Worm (Caenorhabditis elegans) whole organism, L1 larva: ENCODE results near the gene C07A12.7.

ENCODE experiments used
- C16A3.4 ChIP-seq: fragments of 150-350 bp; optimal IDR thresholded peaks from 2 replicates; lab custom pipeline; 2014; ENCODE audit warnings: missing biosample characterization, missing genetic modification characterization
- C34B4.2 ChIP-seq: sonication (generic microtip); optimal IDR thresholded peaks from 2 replicates; lab custom pipeline; 2017; ENCODE audit warnings: mild to moderate bottlenecking, missing genetic modification characterization, missing compliant biosample characterization
- F16B12.6 ChIP-seq: fragments of 150-350 bp; optimal IDR thresholded peaks from 2 replicates; lab custom pipeline; 2014; ENCODE audit warnings: missing biosample characterization, missing genetic modification characterization
- aha-1 ChIP-seq: fragments of 150-350 bp; optimal IDR thresholded peaks from 2 replicates; lab custom pipeline; 2014; ENCODE audit warnings: missing biosample characterization, missing genetic modification characterization
- ama-1 ChIP-seq: fragments of 150-350 bp; optimal IDR thresholded peaks from 2 replicates; lab custom pipeline; 2014
- blmp-1 ChIP-seq: fragments of 150-350 bp; optimal IDR thresholded peaks from 2 replicates; lab custom pipeline; 2014; ENCODE audit warnings: missing biosample characterization, missing genetic modification characterization
- ceh-63 ChIP-seq: fragments of 200-800 bp; sonication (Bioruptor generic); optimal IDR thresholded peaks from 2 replicates; lab custom pipeline; 2018; ENCODE audit warnings: mild to moderate bottlenecking, missing genetic modification characterization, missing compliant biosample characterization
- ceh-8 ChIP-seq: fragments of 200-800 bp; sonication (Bioruptor generic); optimal IDR thresholded peaks from 2 replicates; lab custom pipeline; 2018; ENCODE audit warnings: mild to moderate bottlenecking, missing genetic modification characterization, moderate library complexity, missing compliant biosample characterization
- ces-1 ChIP-seq: fragments of 150-350 bp; optimal IDR thresholded peaks from 2 replicates; lab custom pipeline; 2014; ENCODE audit warnings: missing biosample characterization, missing genetic modification reagents, missing genetic modification characterization
- dpl-1 ChIP-seq, 3 experiments: fragments of 150-350 bp in 2 of 3; sonication (generic microtip) in 1 of 3; optimal IDR thresholded peaks; 2 replicates each; lab custom pipeline; 2014 to 2017; ENCODE audit warnings: missing biosample characterization in 3 of 3, missing genetic modification characterization in 3 of 3, missing genetic modification reagents in 3 of 3
- efl-1 ChIP-seq, 4 experiments: fragments of 150-350 bp; optimal IDR thresholded peaks in 3 of 4; peaks in 1 of 4; 1 replicate in 1 of 4; 2 replicates in 3 of 4; lab custom pipeline; 2014; ENCODE audit warnings: missing biosample characterization in 2 of 4, missing genetic modification characterization in 2 of 4, missing genetic modification reagents in 2 of 4
- elt-2 ChIP-seq: sonication (generic microtip); optimal IDR thresholded peaks from 2 replicates; lab custom pipeline; 2016; ENCODE audit warnings: missing genetic modification characterization, mild to moderate bottlenecking, inconsistent platforms, missing compliant biosample characterization, missing genetic modification reagents
- elt-3 ChIP-seq, 6 experiments: fragments of 150-350 bp in 1 of 6; sonication (generic microtip); optimal IDR thresholded peaks; 2 replicates each; lab custom pipeline; 2017 to 2018; ENCODE audit warnings: missing biosample characterization in 6 of 6, missing genetic modification characterization in 6 of 6, inconsistent platforms in 1 of 6
- fkh-4 ChIP-seq: sonication (generic microtip); optimal IDR thresholded peaks from 2 replicates; lab custom pipeline; 2016; ENCODE audit warnings: missing compliant biosample characterization, missing genetic modification characterization, borderline replicate concordance
- grh-1 ChIP-seq: fragments of 200-800 bp; sonication (Bioruptor generic); IDR thresholded peaks from 2 replicates; pipeline ENCODE4 v1.3.6; 2022; ENCODE audit warnings: missing genetic modification reagents, missing genetic modification characterization, missing compliant biosample characterization
- irx-1 ChIP-seq: sonication (generic microtip); optimal IDR thresholded peaks from 2 replicates; lab custom pipeline; 2016; ENCODE audit warnings: missing genetic modification characterization, missing compliant biosample characterization
- jun-1 ChIP-seq: fragments of 150-350 bp; optimal IDR thresholded peaks from 2 replicates; lab custom pipeline; 2014; ENCODE audit warnings: missing biosample characterization, missing genetic modification reagents, missing genetic modification characterization
- lin-14 ChIP-seq: fragments of 200-800 bp; sonication (Bioruptor generic); optimal IDR thresholded peaks from 2 replicates; lab custom pipeline; 2018; ENCODE audit warnings: mild to moderate bottlenecking, missing genetic modification characterization, moderate library complexity, missing compliant biosample characterization
- lin-35 ChIP-seq, 2 experiments: fragments of 150-350 bp; optimal IDR thresholded peaks; 2 replicates each; lab custom pipeline; 2014; ENCODE audit warnings: missing biosample characterization in 2 of 2, missing genetic modification characterization in 2 of 2, missing genetic modification reagents in 2 of 2
- lin-39 ChIP-seq: fragments of 150-350 bp; optimal IDR thresholded peaks from 2 replicates; lab custom pipeline; 2014; ENCODE audit warnings: missing biosample characterization, missing genetic modification reagents, missing genetic modification characterization
- lir-3 ChIP-seq: sonication (generic microtip); optimal IDR thresholded peaks from 2 replicates; lab custom pipeline; 2016; ENCODE audit warnings: mild to moderate bottlenecking, missing genetic modification characterization, moderate library complexity, missing compliant biosample characterization; ENCODE audit not compliant: poor library complexity
- mdl-1 ChIP-seq, 2 experiments: fragments of 150-350 bp; optimal IDR thresholded peaks; 2 replicates each; lab custom pipeline; 2014 to 2017; ENCODE audit warnings: missing biosample characterization in 2 of 2, missing genetic modification characterization in 2 of 2, inconsistent platforms in 1 of 2
- mep-1 ChIP-seq: fragments of 150-350 bp; optimal IDR thresholded peaks from 2 replicates; lab custom pipeline; 2014; ENCODE audit warnings: missing biosample characterization, missing genetic modification characterization
- nhr-19 ChIP-seq: fragments of 200-800 bp; sonication (Bioruptor generic); conservative IDR thresholded peaks from 2 replicates; pipeline ENCODE4 v1.3.6; 2022; ENCODE audit warnings: missing genetic modification characterization, missing compliant biosample characterization
- nhr-20 ChIP-seq: sonication (generic microtip); optimal IDR thresholded peaks from 2 replicates; lab custom pipeline; 2016; ENCODE audit warnings: mild to moderate bottlenecking, missing genetic modification characterization, missing compliant biosample characterization
- nhr-71 ChIP-seq: sonication (generic microtip); optimal IDR thresholded peaks from 2 replicates; lab custom pipeline; 2016; ENCODE audit warnings: mild to moderate bottlenecking, missing genetic modification characterization, moderate library complexity, missing compliant biosample characterization
- nhr-84 ChIP-seq: sonication (generic microtip); optimal IDR thresholded peaks from 2 replicates; lab custom pipeline; 2017; ENCODE audit warnings: missing biosample characterization, missing genetic modification characterization
- nhr-85 ChIP-seq: sonication (generic microtip); peaks from one replicate; lab custom pipeline; 2016; ENCODE audit warnings: missing genetic modification characterization, inconsistent platforms, missing compliant biosample characterization
- pag-3 ChIP-seq: sonication (generic microtip); optimal IDR thresholded peaks from 2 replicates; lab custom pipeline; 2017; ENCODE audit warnings: missing genetic modification characterization, mild to moderate bottlenecking, missing compliant biosample characterization, antibody characterized with exemption, borderline replicate concordance; ENCODE audit not compliant: insufficient read depth
- pqm-1 ChIP-seq: sonication (generic microtip); optimal IDR thresholded peaks from 3 replicates; lab custom pipeline; 2017; ENCODE audit warnings: missing biosample characterization, missing genetic modification characterization
- skn-1 ChIP-seq: fragments of 150-350 bp; optimal IDR thresholded peaks from 2 replicates; lab custom pipeline; 2014; ENCODE audit warnings: missing biosample characterization, missing genetic modification characterization
- snpc-4 ChIP-seq: fragments of 150-350 bp; optimal IDR thresholded peaks from 2 replicates; lab custom pipeline; 2014; ENCODE audit warnings: missing biosample characterization, missing genetic modification characterization
- snu-23 ChIP-seq: sonication (generic microtip); optimal IDR thresholded peaks from 2 replicates; lab custom pipeline; 2016; ENCODE audit warnings: missing genetic modification characterization, missing compliant biosample characterization
- unc-62 ChIP-seq: fragments of 150-350 bp; optimal IDR thresholded peaks from 2 replicates; lab custom pipeline; 2014; ENCODE audit warnings: missing biosample characterization, missing genetic modification reagents, missing genetic modification characterization
- unc-86 ChIP-seq: sonication (generic microtip); optimal IDR thresholded peaks from 2 replicates; lab custom pipeline; 2016; ENCODE audit warnings: missing genetic modification characterization, missing compliant biosample characterization
- vab-15 ChIP-seq: sonication (generic microtip); optimal IDR thresholded peaks from 2 replicates; lab custom pipeline; 2017; ENCODE audit warnings: missing genotype, mild to moderate bottlenecking, missing genetic modification characterization, missing compliant biosample characterization
- xbp-1 ChIP-seq: sonication (generic microtip); optimal IDR thresholded peaks from 2 replicates; lab custom pipeline; 2016; ENCODE audit warnings: missing genetic modification characterization, missing compliant biosample characterization

C07A12.7 gene

ce11 chrX:4550987-4551386, 29.0 kb upstream of the C07A12.7 start (continued):
- TF ChIP-seq aha-1 = no peak
- TF ChIP-seq lin-39 (tag; lab: Kevin White, UChicago) = no peak
- no peak for TF ChIP-seq ceh-63 (GFP tag; lab: Kevin White, UChicago)

DNA sequence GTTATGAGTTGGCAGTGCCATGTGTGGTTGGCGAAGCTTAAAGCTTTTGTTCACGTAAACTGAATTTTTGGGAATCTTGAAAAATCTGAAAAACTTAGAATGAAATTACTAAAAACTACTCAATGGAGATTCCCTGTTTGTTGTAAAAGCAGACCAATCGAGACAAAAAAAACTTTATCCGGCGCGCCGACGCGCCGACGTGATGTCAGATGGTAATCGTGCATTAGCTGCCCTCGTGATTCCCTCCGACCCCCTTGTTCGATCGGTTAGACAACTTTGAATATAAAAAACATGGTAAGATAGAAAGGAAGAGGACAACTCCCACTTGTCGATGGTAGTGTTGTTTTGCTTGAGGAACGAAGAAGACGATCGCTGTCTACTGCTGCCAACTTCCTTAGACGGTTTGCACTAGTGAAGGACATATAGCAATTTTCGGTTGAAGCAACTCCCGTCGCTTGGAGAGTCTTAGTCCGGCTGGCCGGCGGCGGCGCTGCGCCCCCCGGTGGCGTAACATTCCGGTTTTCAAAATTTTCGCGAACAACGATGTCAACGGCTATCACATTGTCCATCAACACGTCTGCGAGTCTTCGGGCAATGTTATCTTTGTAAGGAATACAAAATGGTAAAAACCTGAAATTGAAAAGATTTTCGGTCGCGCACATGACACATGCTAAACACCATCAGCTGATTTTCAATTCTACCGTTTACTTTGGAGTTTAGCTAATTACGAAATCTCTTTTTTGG, 28.1 kb upstream of the C07A12.7 start, which contains the start of gene C07A12.18:
TSS of gene C07A12.18 (minus strand) at position 51 of the 744 bp plus-strand sequence.
- TF ChIP-seq pqm-1 (tag; lab: Kevin White, UChicago) (no peak), C34B4.2 (tag; lab: Kevin White, UChicago) (no peak), efl-1 (optimal IDR thresholded peaks at IDR 0.05; lab: Kevin White, UChicago) (no peak), efl-1 (GFP tag; optimal IDR thresholded peaks at IDR 0.05 in 1 of 2; lab: Kevin White, UChicago) (peak in 1 of 2 experiments; percentile 88), snu-23 (GFP tag; lab: Kevin White, UChicago) (peak; percentile 17), blmp-1 (peak; percentile 41), pag-3 (tag; lab: Kevin White, UChicago) (no peak), elt-3 (tag; optimal IDR thresholded peaks at IDR 0.05; lab: Kevin White, UChicago) (peak in 1 of 6 experiments; percentile 28), aha-1 (no peak), xbp-1 (tag; lab: Kevin White, UChicago) (peak; percentile 15), lin-14 (GFP tag; lab: Kevin White, UChicago) (peak; percentile 68), nhr-85 (tag; lab: Kevin White, UChicago) (peak; percentile 85), skn-1 (tag; lab: Kevin White, UChicago) (peak; percentile 7), dpl-1 (GFP tag; optimal IDR thresholded peaks at IDR 0.05; lab: Kevin White, UChicago) (no peak), nhr-71 (tag; lab: Kevin White, UChicago) (peak; percentile 23), lin-39 (tag; lab: Kevin White, UChicago) (no peak), ceh-8 (GFP tag; lab: Kevin White, UChicago) (no peak), nhr-20 (tag; lab: Kevin White, UChicago) (peak; percentile 27), mep-1 (tag; lab: Kevin White, UChicago) (peak; percentile 21), lin-35 (GFP tag; optimal IDR thresholded peaks at IDR 0.05; lab: Kevin White, UChicago) (peak in 1 of 2 experiments; percentile 23), grh-1 (GFP tag; lab: Robert Waterston, UW) (peak; percentile 67), mdl-1 (tag; optimal IDR thresholded peaks at IDR 0.05; lab: Kevin White, UChicago) (peak in 1 of 2 experiments; percentile 26), nhr-19 (GFP tag; lab: Robert Waterston, UW) (no peak), vab-15 (tag; lab: Kevin White, UChicago) (no peak), lir-3 (tag; lab: Kevin White, UChicago) (no peak), unc-86 (tag; lab: Kevin White, UChicago) (no peak)

- TF ChIP-seq C16A3.4 (tag; lab: Kevin White, UChicago) = no peak
Observed at ce11 chrX:4548929-4549328, 27.0 kb upstream of the C07A12.7 start.

DNA sequence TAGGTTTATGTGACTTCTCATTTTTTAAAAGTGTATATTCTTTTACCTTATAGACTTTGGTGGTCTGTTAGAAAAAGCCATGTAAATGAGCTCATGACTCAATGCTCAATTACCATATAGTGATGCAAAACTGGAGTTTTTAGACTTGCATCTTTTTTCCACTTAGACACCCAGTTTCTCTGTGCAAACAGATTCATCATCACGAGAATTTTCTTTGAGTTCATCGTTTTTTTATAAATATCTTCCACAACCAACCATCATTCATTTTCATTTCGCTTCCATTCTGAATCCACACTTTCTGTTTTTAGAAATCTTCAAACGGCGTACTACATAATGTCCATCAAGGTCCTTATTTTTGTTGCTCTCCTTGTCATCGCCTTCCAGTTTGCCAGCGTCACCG, 22.6 kb upstream of the C07A12.7 start, which contains the start of gene C07A12.2:
TSS of gene C07A12.2 (plus strand) at position 301 of the 400 bp plus-strand sequence.
- TF ChIP-seq elt-2 = no peak
- TF ChIP-seq ces-1 = no peak
- no peak for TF ChIP-seq nhr-20 (tag; lab: Kevin White, UChicago)
- TF ChIP-seq jun-1 (tag; lab: Kevin White, UChicago) = no peak
- no peak for TF ChIP-seq F16B12.6
- TF ChIP-seq unc-62 (GFP tag; lab: Kevin White, UChicago) = no peak
- TF ChIP-seq irx-1 (tag; lab: Kevin White, UChicago) = no peak
- no peak for TF ChIP-seq mep-1 (tag; lab: Kevin White, UChicago)
- TF ChIP-seq skn-1 (tag; lab: Kevin White, UChicago) = no peak
- TF ChIP-seq fkh-4 (tag; lab: Kevin White, UChicago) = no peak
- no peak for TF ChIP-seq blmp-1
- TF ChIP-seq elt-3 (tag; optimal IDR thresholded peaks at IDR 0.05; lab: Kevin White, UChicago) = no peak
- TF ChIP-seq snpc-4 = no peak
- TF ChIP-seq ama-1 (lab: Kevin White, UChicago) = no peak
- TF ChIP-seq nhr-84 = no peak
- TF ChIP-seq, all 84 proteins: peak for 0
